Worm (Caenorhabditis elegans) whole organism, young adult: ENCODE data around the gene T03F7.5.
A peak's percentile ranks its signal among the peaks of the same experiment; 100 is the strongest.
"Not testable (repeated sequence)": the region's sequence is repeated elsewhere in the genome, so short reads cannot be mapped to it uniquely, and the experiment has no call there.

Experiments used
- B0019.2 ChIP-seq: fragments of 200-800 bp; sonication (Bioruptor generic); conservative IDR thresholded peaks from 2 replicates; pipeline ENCODE4 v1.3.6; 2022; ENCODE audit warnings: missing genetic modification reagents, missing genetic modification characterization, missing compliant biosample characterization
- C17E4.6 ChIP-seq: fragments of 200-800 bp; sonication (Bioruptor generic); IDR thresholded peaks from 2 replicates; pipeline ENCODE4 v1.3.6; 2022; ENCODE audit warnings: missing genetic modification reagents, missing genetic modification characterization, missing compliant biosample characterization
- F10E7.11 ChIP-seq: sonication (generic microtip); optimal IDR thresholded peaks from 2 replicates; lab custom pipeline; 2017; ENCODE audit warnings: mild to moderate bottlenecking, missing genetic modification characterization, moderate library complexity, missing compliant biosample characterization
- F49E8.2 ChIP-seq: sonication (generic microtip); optimal IDR thresholded peaks from 3 replicates; lab custom pipeline; 2017; ENCODE audit warnings: missing genetic modification characterization, mild to moderate bottlenecking, missing compliant biosample characterization, antibody characterized with exemption, moderate library complexity; ENCODE audit not compliant: insufficient read depth
- F57A8.1 ChIP-seq: fragments of 200-800 bp; sonication (Bioruptor generic); optimal IDR thresholded peaks from 2 replicates; lab custom pipeline; 2018; ENCODE audit warnings: mild to moderate bottlenecking, missing genetic modification characterization, moderate library complexity, missing compliant biosample characterization
- K12H6.12 ChIP-seq: fragments of 200-800 bp; sonication (Bioruptor generic); optimal IDR thresholded peaks from 2 replicates; lab custom pipeline; 2018; ENCODE audit warnings: mild to moderate bottlenecking, missing genetic modification characterization, missing compliant biosample characterization
- T07F8.4 ChIP-seq: sonication (generic microtip); optimal IDR thresholded peaks from 2 replicates; lab custom pipeline; 2016; ENCODE audit warnings: mild to moderate bottlenecking, missing genetic modification characterization, moderate library complexity, missing compliant biosample characterization
- Y67H2A.10 ChIP-seq: fragments of 200-800 bp; sonication (Bioruptor generic); conservative IDR thresholded peaks from 2 replicates; pipeline ENCODE4 v1.3.6; 2022; ENCODE audit warnings: missing genetic modification reagents, missing genetic modification characterization, missing compliant biosample characterization
- Y79H2A.3 ChIP-seq: fragments of 200-800 bp; sonication (Bioruptor generic); conservative IDR thresholded peaks from 2 replicates; pipeline ENCODE4 v1.3.6; 2022; ENCODE audit warnings: missing genetic modification reagents, missing genetic modification characterization, missing compliant biosample characterization
- bed-2 ChIP-seq: fragments of 200-800 bp; sonication (Bioruptor generic); IDR thresholded peaks from 2 replicates; pipeline ENCODE4 v1.3.6; 2022; ENCODE audit warnings: missing genetic modification reagents, missing genetic modification characterization, missing compliant biosample characterization
- ceh-58 ChIP-seq: fragments of 200-800 bp; sonication (Bioruptor generic); IDR thresholded peaks from 2 replicates; pipeline ENCODE4 v1.3.6; 2022; ENCODE audit warnings: missing genetic modification characterization, missing compliant biosample characterization
- ceh-91 ChIP-seq: fragments of 200-800 bp; sonication (Bioruptor generic); IDR thresholded peaks from 2 replicates; pipeline ENCODE4 v1.3.6; 2022; ENCODE audit warnings: missing genetic modification reagents, missing genetic modification characterization, missing compliant biosample characterization
- die-1 ChIP-seq: sonication (generic microtip); optimal IDR thresholded peaks from 2 replicates; lab custom pipeline; 2016; ENCODE audit warnings: missing genotype, mild to moderate bottlenecking, missing genetic modification characterization, missing compliant biosample characterization
- dox-1 ChIP-seq: fragments of 200-800 bp; sonication (Bioruptor generic); IDR thresholded peaks from 2 replicates; pipeline ENCODE4 v1.3.6; 2022; ENCODE audit warnings: missing genetic modification reagents, missing genetic modification characterization, missing compliant biosample characterization
- dpff-1 ChIP-seq: sonication (generic microtip); optimal IDR thresholded peaks from 2 replicates; lab custom pipeline; 2017; ENCODE audit warnings: mild to moderate bottlenecking, missing genetic modification characterization, missing compliant biosample characterization
- egl-44 ChIP-seq: fragments of 200-800 bp; sonication (Bioruptor generic); IDR thresholded peaks from 2 replicates; pipeline ENCODE4 v1.3.6; 2022; ENCODE audit warnings: missing genetic modification reagents, missing genetic modification characterization, missing compliant biosample characterization
- hlh-26 ChIP-seq: fragments of 200-800 bp; sonication (Bioruptor generic); conservative IDR thresholded peaks from 2 replicates; pipeline ENCODE4 v1.3.6; 2022; ENCODE audit warnings: missing genetic modification reagents, missing genetic modification characterization, missing compliant biosample characterization
- hmg-20 ChIP-seq: fragments of 200-800 bp; sonication (Bioruptor generic); IDR thresholded peaks from 2 replicates; pipeline ENCODE4 v1.3.6; 2022; ENCODE audit warnings: missing genetic modification reagents, missing genetic modification characterization, missing compliant biosample characterization
- lin-40 ChIP-seq: sonication (generic microtip); optimal IDR thresholded peaks from 2 replicates; lab custom pipeline; 2016; ENCODE audit warnings: missing genetic modification characterization, mild to moderate bottlenecking, missing compliant biosample characterization, missing genotype, missing genetic modification reagents
- lin-54 ChIP-seq: fragments of 200-800 bp; sonication (Bioruptor generic); optimal IDR thresholded peaks from 2 replicates; lab custom pipeline; 2018; ENCODE audit warnings: mild to moderate bottlenecking, missing genetic modification characterization, missing compliant biosample characterization
- lsl-1 ChIP-seq: fragments of 200-800 bp; sonication (Bioruptor generic); optimal IDR thresholded peaks from 2 replicates; lab custom pipeline; 2018; ENCODE audit warnings: mild to moderate bottlenecking, missing genetic modification characterization, moderate library complexity, missing compliant biosample characterization
- nfyb-1 ChIP-seq: fragments of 200-800 bp; sonication (Bioruptor generic); IDR thresholded peaks from 2 replicates; pipeline ENCODE4 v1.3.6; 2022; ENCODE audit warnings: missing genetic modification reagents, missing genetic modification characterization, missing compliant biosample characterization
- nhr-27 ChIP-seq: fragments of 200-800 bp; sonication (Bioruptor generic); optimal IDR thresholded peaks from 2 replicates; lab custom pipeline; 2018; ENCODE audit warnings: mild to moderate bottlenecking, missing genetic modification characterization, moderate library complexity, missing compliant biosample characterization
- pha-4 ChIP-seq: fragments of 150-350 bp; sonication (generic microtip); optimal IDR thresholded peaks from 2 replicates; lab custom pipeline; 2014; ENCODE audit warnings: missing biosample characterization, missing genetic modification reagents, missing genetic modification characterization
- rec-8 ChIP-seq, 2 experiments: sonication (generic microtip); optimal IDR thresholded peaks; 2 replicates each; lab custom pipeline; 2016; ENCODE audit warnings: mild to moderate bottlenecking in 2 of 2, missing genetic modification characterization in 2 of 2, missing genetic modification reagents in 2 of 2, missing genotype in 2 of 2, missing biosample characterization in 1 of 2, missing compliant biosample characterization in 1 of 2, moderate library complexity in 1 of 2
- rpc-1 ChIP-seq, 2 experiments: fragments of 150-350 bp in 1 of 2; sonication (generic microtip) in 1 of 2; optimal IDR thresholded peaks; 2 replicates each; lab custom pipeline; 2014 to 2018; ENCODE audit warnings: missing biosample characterization in 1 of 2, missing genetic modification characterization in 1 of 2, missing genetic modification reagents in 1 of 2, missing genotype in 1 of 2
- snpc-1.1 ChIP-seq: sonication (generic microtip); optimal IDR thresholded peaks from 2 replicates; lab custom pipeline; 2017; ENCODE audit warnings: missing genetic modification characterization, mild to moderate bottlenecking, missing compliant biosample characterization, antibody characterized with exemption, moderate library complexity, missing genotype, missing genetic modification reagents; ENCODE audit not compliant: insufficient read depth
- snpc-1.3 ChIP-seq: sonication (generic microtip); optimal IDR thresholded peaks from 2 replicates; lab custom pipeline; 2017; ENCODE audit warnings: missing genetic modification characterization, mild to moderate bottlenecking, missing compliant biosample characterization, antibody characterized with exemption, moderate library complexity, missing genotype, missing genetic modification reagents; ENCODE audit not compliant: insufficient read depth
- snpc-4 ChIP-seq, 5 experiments: fragments of 150-350 bp in 1 of 5; sonication (generic microtip) in 4 of 5; optimal IDR thresholded peaks; 2 replicates each; lab custom pipeline; 2014 to 2018; ENCODE audit warnings: missing genetic modification characterization in 5 of 5, missing biosample characterization in 3 of 5, antibody characterized with exemption in 2 of 5, mild to moderate bottlenecking in 2 of 5, missing compliant biosample characterization in 2 of 5, missing genotype in 2 of 5, moderate library complexity in 2 of 5, missing genetic modification reagents in 1 of 5
- tbp1 ChIP-seq: fragments of 200-800 bp; sonication (Bioruptor generic); optimal IDR thresholded peaks from 2 replicates; lab custom pipeline; 2018; ENCODE audit warnings: mild to moderate bottlenecking, missing genetic modification characterization, missing compliant biosample characterization
- tbx-9 ChIP-seq: sonication (generic microtip); optimal IDR thresholded peaks from 2 replicates; lab custom pipeline; 2016; ENCODE audit warnings: borderline replicate concordance, missing genetic modification characterization, inconsistent platforms, missing compliant biosample characterization
- unc-62 ChIP-seq: fragments of 150-350 bp; optimal IDR thresholded peaks from 2 replicates; lab custom pipeline; 2014; ENCODE audit warnings: missing biosample characterization, missing genetic modification reagents, missing genetic modification characterization
- xnd-1 ChIP-seq: sonication (generic microtip); optimal IDR thresholded peaks from 2 replicates; lab custom pipeline; 2016; ENCODE audit warnings: missing genotype, missing genetic modification reagents, missing genetic modification characterization, missing compliant biosample characterization
- ztf-18 ChIP-seq: sonication (generic microtip); optimal IDR thresholded peaks from 2 replicates; lab custom pipeline; 2016; ENCODE audit warnings: missing genotype, mild to moderate bottlenecking, missing genetic modification characterization, missing compliant biosample characterization
- ztf-22 ChIP-seq: fragments of 200-800 bp; sonication (Bioruptor generic); optimal IDR thresholded peaks from 2 replicates; lab custom pipeline; 2018; ENCODE audit warnings: mild to moderate bottlenecking, missing genetic modification characterization, moderate library complexity, missing compliant biosample characterization
- ztf-26 ChIP-seq: sonication (generic microtip); optimal IDR thresholded peaks from 2 replicates; lab custom pipeline; 2017; ENCODE audit warnings: missing genetic modification characterization, missing compliant biosample characterization
- ztf-28 ChIP-seq: fragments of 200-800 bp; sonication (Bioruptor generic); IDR thresholded peaks from 2 replicates; pipeline ENCODE4 v1.3.6; 2022; ENCODE audit warnings: missing genetic modification reagents, missing genetic modification characterization, missing compliant biosample characterization

The T03F7.5 gene

ce11 chrV:11299406-11299805 is 874 bp upstream of the T03F7.5 start:
- TF ChIP-seq lin-54 (GFP tag; lab: Kevin White, UChicago) (no peak), T07F8.4 (tag; lab: Kevin White, UChicago) (no peak), lin-40 (tag; lab: Kevin White, UChicago) (no peak), hmg-20 (no peak), rec-8 (tag; optimal IDR thresholded peaks at IDR 0.05; lab: Kevin White, UChicago) (no peak), Y79H2A.3 (no peak), ceh-58 (GFP tag; lab: Robert Waterston, UW) (no peak), die-1 (no peak), F49E8.2 (tag; lab: Kevin White, UChicago) (no peak), dox-1 (no peak)

DNA sequence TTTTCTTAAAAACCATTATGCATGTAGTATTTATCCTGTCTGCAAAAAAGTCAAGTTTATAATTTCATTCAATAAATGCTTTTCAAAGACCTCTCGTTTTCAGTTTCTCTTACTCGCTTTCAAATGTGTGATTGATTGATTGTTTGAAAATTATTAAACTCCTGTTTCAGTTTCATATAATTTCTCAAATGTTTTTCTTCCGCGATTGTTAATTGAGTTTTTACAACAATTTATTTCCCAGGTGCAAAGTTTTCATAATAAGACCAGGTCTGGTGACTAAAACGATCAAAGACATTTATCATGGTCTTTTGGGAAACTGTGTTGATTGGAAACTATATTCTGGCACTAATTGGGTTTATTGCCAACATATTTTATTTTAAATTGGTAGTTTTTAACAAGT is 4.1 kb downstream of the T03F7.5 start, which contains the start of gene T03F7.6:
TSS of gene T03F7.6 (plus strand) at position 301 of the 400 bp plus-strand sequence.
- TF ChIP-seq ztf-22 (GFP tag; lab: Kevin White, UChicago) = no peak
- TF ChIP-seq xnd-1 (tag; lab: Kevin White, UChicago) = no peak
- no peak for TF ChIP-seq dpff-1 (tag; lab: Kevin White, UChicago)
- no peak for TF ChIP-seq snpc-1.3 (tag; lab: Kevin White, UChicago)
- no peak for TF ChIP-seq tbp1 (GFP tag; lab: Kevin White, UChicago)
- no peak for TF ChIP-seq ztf-18 (tag; lab: Kevin White, UChicago)
- TF ChIP-seq Y67H2A.10 = no peak
- no peak for TF ChIP-seq B0019.2
- TF ChIP-seq, all 124 proteins: peak for 0

DNA sequence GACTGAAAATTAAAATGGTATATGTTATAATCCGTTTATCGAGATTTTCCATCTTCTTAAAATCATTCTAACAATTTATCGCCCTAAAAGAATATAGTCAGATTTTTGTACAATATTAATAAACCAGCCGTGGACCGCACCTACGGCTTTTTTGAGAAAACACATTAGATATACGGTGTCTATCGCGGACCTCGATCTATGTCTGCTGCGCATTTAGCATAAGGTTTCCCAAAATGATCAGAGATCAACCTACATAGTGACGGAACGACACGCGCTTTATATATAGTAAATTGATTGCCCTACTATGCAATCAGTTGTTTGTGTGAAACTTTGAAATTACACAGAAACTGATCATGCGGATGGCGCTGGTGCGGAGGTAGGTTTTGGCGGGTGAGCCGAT is 5.8 kb downstream of the T03F7.5 start:
- peak; percentile 24 for TF ChIP-seq snpc-1.1
- peak; percentile 3 for TF ChIP-seq snpc-4 (GFP tag; optimal IDR thresholded peaks at IDR 0.05; lab: Kevin White, UChicago)
- TF ChIP-seq snpc-4 (tag; optimal IDR thresholded peaks at IDR 0.05; lab: Kevin White, UChicago) = peak in 2 of 4 experiments; percentile 68 to 86
- TF ChIP-seq unc-62 (GFP tag; lab: Kevin White, UChicago) = no peak

ce11 chrV:11290888-11291287 is 7.6 kb downstream of the T03F7.5 start, which contains the start of gene C03E10.1:
Gene C03E10.1 (plus strand): TSS chrV:11291188.
- no peak for TF ChIP-seq rpc-1 (optimal IDR thresholded peaks at IDR 0.05; lab: Kevin White, UChicago)
- TF ChIP-seq rpc-1 (tag; optimal IDR thresholded peaks at IDR 0.05; lab: Kevin White, UChicago) = no peak
- TF ChIP-seq nfyb-1 (GFP tag; lab: Robert Waterston, UW) = no peak
- TF ChIP-seq lsl-1 = no peak
- no peak for TF ChIP-seq ztf-28 (GFP tag; lab: Robert Waterston, UW)
- no peak for TF ChIP-seq tbx-9 (tag; lab: Kevin White, UChicago)

DNA sequence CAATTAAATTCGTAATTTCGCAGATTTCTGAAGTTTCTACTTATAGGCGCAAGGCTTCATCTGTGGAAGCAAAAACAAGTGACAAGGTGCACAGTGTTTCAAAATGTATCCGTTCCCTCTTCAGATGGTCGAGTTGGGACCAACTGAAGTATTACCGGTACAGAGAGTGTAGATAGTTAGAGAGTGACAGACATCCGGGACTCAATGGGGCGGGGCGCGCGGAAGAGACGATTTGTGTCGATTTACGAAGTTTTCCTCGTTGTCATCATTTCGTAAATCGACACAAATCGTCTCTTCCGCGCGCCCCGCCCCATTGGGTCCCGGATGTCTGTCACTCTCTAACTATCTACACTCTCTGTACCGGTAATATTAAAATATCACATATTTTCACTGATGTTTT is 12.4 kb downstream of the T03F7.5 start, which contains the start of gene C03E10.3:
TSS of gene C03E10.3 (plus strand) at position 301 of the 400 bp plus-strand sequence.
- not testable (repeated sequence) for TF ChIP-seq egl-44 (GFP tag; lab: Robert Waterston, UW); lin-40 (tag; lab: Kevin White, UChicago); F57A8.1 (GFP tag; lab: Kevin White, UChicago)

DNA sequence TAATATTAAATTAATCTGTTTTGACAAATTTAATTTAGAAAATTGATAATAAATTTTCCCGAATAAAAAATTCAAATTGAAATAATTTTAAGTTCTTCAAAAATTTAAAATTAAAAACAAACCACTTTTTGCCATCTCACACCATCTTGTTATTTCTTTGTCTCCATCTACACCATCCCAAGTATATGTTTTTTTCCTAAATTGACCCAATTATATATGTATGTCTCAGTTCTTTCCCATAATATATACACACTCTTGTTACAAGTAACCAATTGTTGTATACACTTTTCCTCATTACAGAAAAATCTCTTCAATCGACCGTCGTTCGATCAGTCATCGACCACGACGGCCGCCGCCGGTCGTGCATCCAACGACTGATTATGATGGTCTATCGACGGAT is 16.3 kb downstream of the T03F7.5 start, which contains the start of gene gly-20:
TSS of gene gly-20 (plus strand) at position 301 of the 400 bp plus-strand sequence.
- TF ChIP-seq nfyb-1 (GFP tag; lab: Robert Waterston, UW) = no peak
- no peak for TF ChIP-seq snpc-4 (GFP tag; optimal IDR thresholded peaks at IDR 0.05; lab: Kevin White, UChicago)
- TF ChIP-seq snpc-4 (tag; optimal IDR thresholded peaks at IDR 0.05; lab: Kevin White, UChicago) = no peak
- TF ChIP-seq hlh-26 (GFP tag; lab: Robert Waterston, UW) = no peak
- TF ChIP-seq ztf-26 (tag; lab: Kevin White, UChicago) = no peak
- TF ChIP-seq bed-2 (GFP tag; lab: Robert Waterston, UW) = no peak
- no peak for TF ChIP-seq ztf-22 (GFP tag; lab: Kevin White, UChicago)
- no peak for TF ChIP-seq C17E4.6 (GFP tag; lab: Robert Waterston, UW)
- no peak for TF ChIP-seq ceh-91 (GFP tag; lab: Robert Waterston, UW)
- no peak for TF ChIP-seq nhr-27 (tag; lab: Kevin White, UChicago)
- no peak for TF ChIP-seq K12H6.12 (tag; lab: Kevin White, UChicago)
- TF ChIP-seq pha-4 (tag; lab: Kevin White, UChicago) = no peak
- TF ChIP-seq rec-8 (tag; optimal IDR thresholded peaks at IDR 0.05; lab: Kevin White, UChicago) = no peak
- no peak for TF ChIP-seq F10E7.11
- no peak for TF ChIP-seq xnd-1 (tag; lab: Kevin White, UChicago)
